Worm (Caenorhabditis elegans): Measurements from ENCODE around the gene clec-3.

Gene clec-3

DNA sequence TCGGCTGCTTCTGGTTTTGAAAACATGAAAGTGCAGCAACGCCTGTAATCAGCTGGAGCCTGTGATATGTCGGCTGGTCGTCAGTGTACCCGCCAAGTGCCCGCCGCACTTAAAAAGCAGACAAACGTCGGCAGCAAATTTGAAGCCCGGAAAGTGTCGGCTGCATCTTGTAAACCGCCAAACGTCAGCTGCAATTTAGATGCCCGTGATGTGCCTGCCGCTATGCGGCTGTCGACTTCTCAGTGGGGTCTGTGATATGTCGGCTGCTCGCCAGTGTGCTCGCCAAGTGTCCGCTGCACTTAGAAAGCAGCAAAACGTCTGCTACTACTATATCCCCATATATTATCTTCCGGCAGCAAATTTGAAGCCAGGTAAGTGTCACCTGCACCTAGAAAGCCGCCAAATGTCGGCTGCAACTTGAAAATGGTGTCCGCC is 32.6 kb downstream of the clec-3 start:
- no peak for TF ChIP-seq unc-62 (GFP tag; optimal IDR thresholded peaks at IDR 0.05)

- TF ChIP-seq unc-62 (GFP tag; optimal IDR thresholded peaks at IDR 0.05) = no peak
Measured at ce11 chrII:2985935-2986498, 33.7 kb downstream of the clec-3 start.

DNA sequence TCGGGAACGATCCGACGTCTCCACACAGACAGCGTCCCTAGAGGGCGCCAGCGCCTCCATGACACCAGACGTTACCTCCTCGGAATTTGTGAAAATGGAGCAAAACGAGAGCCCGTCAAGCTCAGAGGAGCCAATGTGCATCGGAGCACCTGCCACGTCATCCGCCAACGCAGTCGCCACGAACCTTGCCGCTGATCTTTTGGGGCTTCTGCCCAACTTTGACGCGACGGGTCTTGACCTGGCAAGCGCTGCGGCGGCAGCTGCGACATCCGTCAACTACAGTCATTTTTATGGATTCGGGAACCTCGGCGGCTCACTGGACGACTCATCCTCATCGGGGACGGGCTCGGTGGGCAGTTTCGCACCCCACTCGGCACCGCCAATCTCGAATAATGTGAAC is 34.3 kb downstream of the clec-3 start:
- no peak for TF ChIP-seq unc-62 (GFP tag; optimal IDR thresholded peaks at IDR 0.05)

DNA sequence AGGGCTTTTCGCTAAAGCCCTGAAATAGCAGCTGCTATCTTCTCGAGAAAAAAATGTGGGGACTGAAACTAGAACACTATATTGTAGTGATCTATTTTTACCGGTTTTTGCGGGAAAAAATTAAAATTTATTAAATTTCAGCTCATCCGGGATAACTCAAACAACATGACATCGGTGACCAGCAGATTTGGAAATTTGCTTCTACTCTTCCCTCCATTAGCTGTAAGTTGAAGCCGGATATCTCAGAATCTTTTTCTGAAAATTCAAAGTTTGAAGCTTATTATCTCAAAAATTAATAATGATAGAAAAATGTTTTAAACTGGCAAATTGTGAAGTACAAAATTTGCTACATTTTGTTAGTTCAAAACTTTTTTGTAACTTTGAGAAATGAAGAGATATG is 35.3 kb downstream of the clec-3 start:
- no peak for TF ChIP-seq unc-62 (GFP tag; optimal IDR thresholded peaks at IDR 0.05)

DNA sequence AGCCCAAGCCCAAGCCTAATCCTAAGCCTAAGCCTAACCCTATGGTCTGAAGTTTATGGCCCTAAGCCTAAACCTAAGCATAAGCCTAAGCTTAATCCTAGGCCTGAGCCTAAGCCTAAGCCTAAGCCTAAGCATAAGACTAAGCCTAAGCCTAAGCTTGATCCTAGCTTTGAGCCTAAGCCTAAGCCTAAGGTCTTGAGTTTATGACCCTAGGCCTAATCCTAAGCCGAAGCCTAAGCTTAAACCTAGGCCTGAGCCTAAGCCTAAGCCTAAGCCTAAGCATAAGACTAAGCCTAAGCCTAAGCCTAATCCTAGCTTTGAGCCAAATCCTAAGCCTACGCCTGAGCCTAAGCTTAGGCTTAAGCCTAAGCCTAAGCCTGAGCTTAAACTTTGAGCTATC is 40.6 kb downstream of the clec-3 start:
- TF ChIP-seq unc-62 (GFP tag; optimal IDR thresholded peaks at IDR 0.05) = no peak

DNA sequence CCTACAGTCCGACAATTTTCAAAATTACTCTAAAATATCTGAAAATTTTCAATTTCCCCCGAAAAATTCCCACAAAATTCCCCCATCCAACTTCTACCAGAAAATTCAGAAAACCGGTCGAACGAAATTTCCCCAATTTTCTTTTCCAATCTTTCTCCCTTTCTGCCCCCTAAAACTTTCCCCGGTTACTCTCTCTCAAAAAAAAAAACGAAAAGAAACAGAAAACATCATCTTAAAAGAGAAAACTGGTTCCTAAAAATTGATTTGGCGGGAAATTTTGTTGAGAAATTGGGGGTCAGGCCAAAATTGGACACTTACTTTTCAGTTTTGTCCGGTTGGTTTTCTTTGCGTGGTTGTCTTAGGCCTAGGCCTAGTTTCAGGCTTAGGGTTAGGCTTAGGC is 42.1 kb downstream of the clec-3 start:
- TF ChIP-seq unc-62 (GFP tag; optimal IDR thresholded peaks at IDR 0.05) = no peak

DNA sequence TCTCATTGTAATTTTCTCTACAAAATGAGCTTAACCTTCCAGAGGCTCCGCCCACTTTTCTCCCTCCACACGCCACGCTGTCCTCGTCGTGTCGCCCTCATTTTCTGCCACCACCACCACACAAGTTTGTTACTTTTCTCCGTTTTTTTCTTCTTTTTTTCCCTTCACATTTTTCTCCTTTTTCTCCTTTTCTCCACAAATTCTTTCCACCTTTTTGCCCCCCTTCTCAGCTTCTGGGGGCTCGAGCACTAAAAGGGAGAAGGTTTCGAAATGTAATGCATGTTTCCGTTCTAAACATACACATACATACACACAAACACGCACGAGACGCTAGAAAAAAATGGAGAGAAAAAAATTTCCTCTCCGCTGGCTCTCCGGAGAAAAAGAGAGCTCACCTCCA is 43.1 kb downstream of the clec-3 start, which contains the start of gene nhr-88:
Gene nhr-88, plus strand, starts transcription at position 43 of the 400 bp plus-strand sequence.
- no peak for TF ChIP-seq unc-62 (GFP tag; optimal IDR thresholded peaks at IDR 0.05)

DNA sequence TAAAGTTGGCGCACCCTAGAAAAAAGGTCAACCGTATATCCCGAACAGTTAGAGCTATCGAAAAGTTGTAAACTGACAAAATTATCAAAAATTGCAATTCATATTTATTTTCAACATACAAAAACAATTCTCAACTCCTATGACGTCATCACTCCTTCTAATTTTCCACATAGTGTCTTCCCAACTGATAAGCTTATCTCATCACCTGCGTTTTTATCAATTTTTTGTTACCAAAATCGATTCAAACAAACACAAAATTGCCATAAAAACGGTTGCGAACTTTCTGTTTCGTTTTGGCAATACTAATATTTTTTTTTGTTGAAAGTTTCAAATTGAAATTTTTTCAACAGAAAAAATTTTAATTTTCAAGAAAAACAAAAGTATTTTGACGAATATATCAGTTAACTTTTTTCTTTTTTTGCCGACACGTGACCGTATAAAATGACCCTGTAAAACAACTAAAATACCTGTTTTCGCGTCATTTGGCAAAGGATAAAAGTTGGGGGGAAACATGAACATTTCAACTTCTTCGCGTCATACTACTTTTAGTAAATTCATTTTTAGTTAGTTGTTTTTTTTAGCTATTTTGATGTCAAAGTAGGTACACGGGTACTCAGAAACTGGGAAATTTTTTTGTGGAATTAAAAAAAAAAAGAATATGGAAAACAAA is 44.0 kb downstream of the clec-3 start:
- TF ChIP-seq unc-62 (GFP tag; optimal IDR thresholded peaks at IDR 0.05) = no peak

ce11 chrII:2973940-2974402 is 45.7 kb downstream of the clec-3 start:
- no peak for TF ChIP-seq unc-62 (GFP tag; optimal IDR thresholded peaks at IDR 0.05)
